Fruit fly (Drosophila melanogaster): ENCODE data around the gene CG32391.

DNA sequence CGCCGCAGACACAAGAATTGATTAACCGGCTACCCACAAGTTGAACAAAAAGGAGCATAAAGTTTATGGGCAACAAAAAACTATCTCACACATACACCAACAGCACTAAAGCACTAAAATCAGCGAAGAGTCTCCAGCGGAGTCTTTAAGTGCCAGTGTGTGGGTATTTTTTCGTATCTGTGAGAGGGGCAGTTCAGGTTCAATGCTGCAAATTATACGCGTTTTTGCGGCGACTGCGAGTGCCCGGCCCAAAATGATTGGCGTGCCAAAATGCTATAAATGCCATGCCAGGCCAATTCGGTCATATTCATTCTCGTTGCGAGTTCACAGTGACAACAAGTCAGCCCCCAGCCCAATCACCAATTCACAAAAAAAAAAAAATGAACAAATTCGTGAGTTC, 23.9 kb upstream of the CG32391 start, which contains the start of gene Cpr65Ec:
- TF ChIP-seq dl (GFP tag; optimal IDR thresholded peaks at IDR 0.05; ENCODE audit: insufficient read depth in 1 of 2, partially characterized antibody in 2 of 2) (no peak), dsf (GFP tag; optimal IDR thresholded peaks at IDR 0.05; ENCODE audit: borderline replicate concordance) (no peak)
